Worm (Caenorhabditis elegans) whole organism, young adult: ENCODE data around the gene T27F7.12.

Experiments used
- B0035.1 ChIP-seq: sonication (generic microtip); optimal IDR thresholded peaks from 2 replicates; lab custom pipeline; 2016; ENCODE audit warnings: missing genetic modification characterization, mild to moderate bottlenecking, missing compliant biosample characterization, missing genotype, missing genetic modification reagents
- C06A6.2 ChIP-seq: fragments of 200-800 bp; sonication (Bioruptor generic); conservative IDR thresholded peaks from 2 replicates; pipeline ENCODE4 v1.3.6; 2022; ENCODE audit warnings: missing genetic modification characterization, missing compliant biosample characterization
- C17E4.6 ChIP-seq: fragments of 200-800 bp; sonication (Bioruptor generic); IDR thresholded peaks from 2 replicates; pipeline ENCODE4 v1.3.6; 2022; ENCODE audit warnings: missing genetic modification reagents, missing genetic modification characterization, missing compliant biosample characterization
- D2030.7 ChIP-seq: fragments of 200-800 bp; sonication (Bioruptor generic); IDR thresholded peaks from 2 replicates; pipeline ENCODE4 v1.3.6; 2022; ENCODE audit warnings: missing genetic modification reagents, missing genetic modification characterization, missing compliant biosample characterization
- F22D6.2 ChIP-seq: sonication (generic microtip); optimal IDR thresholded peaks from 2 replicates; lab custom pipeline; 2016; ENCODE audit warnings: mild to moderate bottlenecking, missing genetic modification characterization, missing compliant biosample characterization
- F33H1.4 ChIP-seq: fragments of 200-800 bp; sonication (Bioruptor generic); IDR thresholded peaks from 2 replicates; pipeline ENCODE4 v1.3.6; 2022; ENCODE audit warnings: missing genetic modification reagents, missing genetic modification characterization, missing compliant biosample characterization
- F55B11.4 ChIP-seq: sonication (generic microtip); optimal IDR thresholded peaks from 2 replicates; lab custom pipeline; 2016; ENCODE audit warnings: missing compliant biosample characterization, missing genetic modification characterization, borderline replicate concordance; ENCODE audit not compliant: insufficient read depth
- K12H6.12 ChIP-seq: fragments of 200-800 bp; sonication (Bioruptor generic); optimal IDR thresholded peaks from 2 replicates; lab custom pipeline; 2018; ENCODE audit warnings: mild to moderate bottlenecking, missing genetic modification characterization, missing compliant biosample characterization
- Y53F4B.3 ChIP-seq: fragments of 200-800 bp; sonication (Bioruptor generic); IDR thresholded peaks from 2 replicates; pipeline ENCODE4 v1.3.6; 2022; ENCODE audit warnings: missing genetic modification reagents, missing genetic modification characterization, missing compliant biosample characterization
- Y95B8A.8 ChIP-seq: fragments of 200-800 bp; sonication (Bioruptor generic); IDR thresholded peaks from 2 replicates; pipeline ENCODE4 v1.3.6; 2022; ENCODE audit warnings: missing genetic modification reagents, missing genetic modification characterization, missing compliant biosample characterization
- ZK185.1 ChIP-seq: sonication (generic microtip); optimal IDR thresholded peaks from 2 replicates; lab custom pipeline; 2016; ENCODE audit warnings: mild to moderate bottlenecking, missing genetic modification characterization, missing compliant biosample characterization; ENCODE audit not compliant: poor library complexity, severe bottlenecking
- ama-1 ChIP-seq, 3 experiments: fragments of 150-350 bp in 1 of 3; sonication (generic microtip) in 2 of 3; optimal IDR thresholded peaks; 2 replicates each; lab custom pipeline; 2014 to 2018; ENCODE audit warnings: missing biosample characterization in 2 of 3, missing genetic modification characterization in 2 of 3, missing genetic modification reagents in 2 of 3
- athp-1 ChIP-seq: sonication (generic microtip); optimal IDR thresholded peaks from 2 replicates; lab custom pipeline; 2017; ENCODE audit warnings: mild to moderate bottlenecking, missing genetic modification characterization, missing compliant biosample characterization
- attf-3 ChIP-seq: fragments of 200-800 bp; sonication (Bioruptor generic); conservative IDR thresholded peaks from 2 replicates; pipeline ENCODE4 v1.3.6; 2022; ENCODE audit warnings: missing genetic modification reagents, missing genetic modification characterization, missing compliant biosample characterization
- attf-5 ChIP-seq: fragments of 200-800 bp; sonication (Bioruptor generic); optimal IDR thresholded peaks from 2 replicates; lab custom pipeline; 2018; ENCODE audit warnings: mild to moderate bottlenecking, missing genetic modification characterization, missing compliant biosample characterization
- ccch-3 ChIP-seq: fragments of 200-800 bp; sonication (Bioruptor generic); optimal IDR thresholded peaks from 2 replicates; lab custom pipeline; 2018; ENCODE audit warnings: mild to moderate bottlenecking, missing genetic modification characterization, missing compliant biosample characterization
- cebp-1 ChIP-seq, 2 experiments: fragments of 200-800 bp in 1 of 2; sonication (Bioruptor generic) in 1 of 2; sonication (generic microtip) in 1 of 2; IDR thresholded peaks in 1 of 2; optimal IDR thresholded peaks in 1 of 2; 2 replicates each; pipeline versions ENCODE4 v1.3.6 to Lab custom; 2017 to 2022; ENCODE audit warnings: missing compliant biosample characterization in 2 of 2, missing genetic modification characterization in 2 of 2, mild to moderate bottlenecking in 1 of 2, missing genetic modification reagents in 1 of 2, moderate library complexity in 1 of 2
- ceh-27 ChIP-seq: fragments of 200-800 bp; sonication (Bioruptor generic); optimal IDR thresholded peaks from 2 replicates; lab custom pipeline; 2018; ENCODE audit warnings: mild to moderate bottlenecking, missing genetic modification characterization, moderate library complexity, missing compliant biosample characterization
- ceh-91 ChIP-seq: fragments of 200-800 bp; sonication (Bioruptor generic); IDR thresholded peaks from 2 replicates; pipeline ENCODE4 v1.3.6; 2022; ENCODE audit warnings: missing genetic modification reagents, missing genetic modification characterization, missing compliant biosample characterization
- die-1 ChIP-seq: sonication (generic microtip); optimal IDR thresholded peaks from 2 replicates; lab custom pipeline; 2016; ENCODE audit warnings: missing genotype, mild to moderate bottlenecking, missing genetic modification characterization, missing compliant biosample characterization
- dpl-1 ChIP-seq: fragments of 150-350 bp; optimal IDR thresholded peaks from 2 replicates; lab custom pipeline; 2014; ENCODE audit warnings: missing biosample characterization, missing genetic modification reagents, missing genetic modification characterization
- egrh-3 ChIP-seq: fragments of 200-800 bp; sonication (Bioruptor generic); IDR thresholded peaks from 2 replicates; pipeline ENCODE4 v1.3.6; 2022; ENCODE audit warnings: missing genetic modification reagents, missing genetic modification characterization, missing compliant biosample characterization
- ets-4 ChIP-seq: fragments of 200-800 bp; sonication (Bioruptor generic); optimal IDR thresholded peaks from 2 replicates; lab custom pipeline; 2018; ENCODE audit warnings: mild to moderate bottlenecking, missing genetic modification characterization, missing compliant biosample characterization
- him-1 ChIP-seq: sonication (generic microtip); optimal IDR thresholded peaks from 2 replicates; lab custom pipeline; 2016; ENCODE audit warnings: missing genotype, missing genetic modification reagents, missing genetic modification characterization, missing compliant biosample characterization
- lin-35 ChIP-seq, 3 experiments: fragments of 150-350 bp in 2 of 3; sonication (generic microtip) in 1 of 3; optimal IDR thresholded peaks; 2 replicates each; lab custom pipeline; 2014 to 2018; ENCODE audit warnings: missing biosample characterization in 3 of 3, missing genetic modification characterization in 3 of 3, missing genetic modification reagents in 3 of 3
- lin-40 ChIP-seq: sonication (generic microtip); optimal IDR thresholded peaks from 2 replicates; lab custom pipeline; 2016; ENCODE audit warnings: missing genetic modification characterization, mild to moderate bottlenecking, missing compliant biosample characterization, missing genotype, missing genetic modification reagents
- lsl-1 ChIP-seq: fragments of 200-800 bp; sonication (Bioruptor generic); optimal IDR thresholded peaks from 2 replicates; lab custom pipeline; 2018; ENCODE audit warnings: mild to moderate bottlenecking, missing genetic modification characterization, moderate library complexity, missing compliant biosample characterization
- lsy-27 ChIP-seq: sonication (generic microtip); optimal IDR thresholded peaks from 2 replicates; lab custom pipeline; 2017; ENCODE audit warnings: missing genetic modification characterization, mild to moderate bottlenecking, missing compliant biosample characterization, antibody characterized with exemption, missing genotype, borderline replicate concordance; ENCODE audit not compliant: insufficient read depth
- madf-6 ChIP-seq: fragments of 200-800 bp; sonication (Bioruptor generic); IDR thresholded peaks from 2 replicates; pipeline ENCODE4 v1.3.6; 2022; ENCODE audit warnings: missing genetic modification reagents, missing genetic modification characterization, missing compliant biosample characterization
- mcd-1 ChIP-seq: fragments of 200-800 bp; sonication (Bioruptor generic); IDR thresholded peaks from 2 replicates; pipeline ENCODE4 v1.3.6; 2022; ENCODE audit warnings: missing genetic modification reagents, missing genetic modification characterization, missing compliant biosample characterization
- mel-28 ChIP-seq: sonication (generic microtip); optimal IDR thresholded peaks from 2 replicates; lab custom pipeline; 2016; ENCODE audit warnings: borderline replicate concordance, mild to moderate bottlenecking, missing genetic modification characterization, missing compliant biosample characterization
- nhr-120 ChIP-seq: fragments of 200-800 bp; sonication (Bioruptor generic); IDR thresholded peaks from 2 replicates; pipeline ENCODE4 v1.3.6; 2022; ENCODE audit warnings: missing genetic modification characterization, missing compliant biosample characterization
- nhr-27 ChIP-seq: fragments of 200-800 bp; sonication (Bioruptor generic); optimal IDR thresholded peaks from 2 replicates; lab custom pipeline; 2018; ENCODE audit warnings: mild to moderate bottlenecking, missing genetic modification characterization, moderate library complexity, missing compliant biosample characterization
- nhr-80 ChIP-seq: sonication (generic microtip); optimal IDR thresholded peaks from 2 replicates; lab custom pipeline; 2016; ENCODE audit warnings: missing genetic modification characterization, missing compliant biosample characterization
- nhr-90 ChIP-seq: sonication (generic microtip); optimal IDR thresholded peaks from 2 replicates; lab custom pipeline; 2016; ENCODE audit warnings: missing genotype, mild to moderate bottlenecking, missing genetic modification characterization, missing compliant biosample characterization
- rpc-1 ChIP-seq, 2 experiments: fragments of 150-350 bp in 1 of 2; sonication (generic microtip) in 1 of 2; optimal IDR thresholded peaks; 2 replicates each; lab custom pipeline; 2014 to 2018; ENCODE audit warnings: missing biosample characterization in 1 of 2, missing genetic modification characterization in 1 of 2, missing genetic modification reagents in 1 of 2, missing genotype in 1 of 2
- sdz-38 ChIP-seq: sonication (generic microtip); optimal IDR thresholded peaks from 2 replicates; lab custom pipeline; 2016; ENCODE audit warnings: missing genotype, missing genetic modification characterization, missing compliant biosample characterization
- snpc-1.3 ChIP-seq: sonication (generic microtip); optimal IDR thresholded peaks from 2 replicates; lab custom pipeline; 2017; ENCODE audit warnings: missing genetic modification characterization, mild to moderate bottlenecking, missing compliant biosample characterization, antibody characterized with exemption, moderate library complexity, missing genotype, missing genetic modification reagents; ENCODE audit not compliant: insufficient read depth
- snpc-3.4 ChIP-seq: sonication (generic microtip); optimal IDR thresholded peaks from 2 replicates; lab custom pipeline; 2017; ENCODE audit warnings: missing genetic modification characterization, mild to moderate bottlenecking, missing compliant biosample characterization, antibody characterized with exemption, moderate library complexity, missing genotype, missing genetic modification reagents
- snpc-4 ChIP-seq, 5 experiments: fragments of 150-350 bp in 1 of 5; sonication (generic microtip) in 4 of 5; optimal IDR thresholded peaks; 2 replicates each; lab custom pipeline; 2014 to 2018; ENCODE audit warnings: missing genetic modification characterization in 5 of 5, missing biosample characterization in 3 of 5, antibody characterized with exemption in 2 of 5, mild to moderate bottlenecking in 2 of 5, missing compliant biosample characterization in 2 of 5, missing genotype in 2 of 5, moderate library complexity in 2 of 5, missing genetic modification reagents in 1 of 5
- somi-1 ChIP-seq: fragments of 200-800 bp; sonication (Bioruptor generic); optimal IDR thresholded peaks from 2 replicates; lab custom pipeline; 2018; ENCODE audit warnings: mild to moderate bottlenecking, missing genetic modification characterization, missing compliant biosample characterization
- sptf-2 ChIP-seq: fragments of 200-800 bp; sonication (Bioruptor generic); optimal IDR thresholded peaks from 2 replicates; lab custom pipeline; 2018; ENCODE audit warnings: mild to moderate bottlenecking, missing genetic modification characterization, missing compliant biosample characterization
- unc-62 ChIP-seq: fragments of 150-350 bp; optimal IDR thresholded peaks from 2 replicates; lab custom pipeline; 2014; ENCODE audit warnings: missing biosample characterization, missing genetic modification reagents, missing genetic modification characterization
- ztf-3 ChIP-seq: fragments of 200-800 bp; sonication (Bioruptor generic); optimal IDR thresholded peaks from 2 replicates; lab custom pipeline; 2018; ENCODE audit warnings: mild to moderate bottlenecking, missing genetic modification characterization, missing compliant biosample characterization

T27F7.12 gene

ce11 chrII:4998657-4999056 lies 8.8 kb downstream of the T27F7.12 start, which contains the start of gene F59A6.11:
F59A6.11 (minus strand) TSS chrII:4998757.
- no peak for TF ChIP-seq F33H1.4
- no peak for TF ChIP-seq Y95B8A.8 (GFP tag; lab: Robert Waterston, UW)
- TF ChIP-seq die-1: no peak
- TF ChIP-seq lin-40 (tag; lab: Kevin White, UChicago): no peak
- no peak for TF ChIP-seq mel-28
- TF ChIP-seq egrh-3 (GFP tag; lab: Robert Waterston, UW): no peak

ce11 chrII:4999122-4999521 lies 9.2 kb downstream of the T27F7.12 start, which contains the start of gene citk-2:
citk-2 (plus strand) TSS chrII:4999520.
- TF ChIP-seq lsl-1: peak; percentile 30
- peak; percentile 95 for TF ChIP-seq dpl-1 (GFP tag; lab: Kevin White, UChicago)
- peak; percentile 19 for TF ChIP-seq attf-5
- no peak for TF ChIP-seq somi-1 (GFP tag; lab: Kevin White, UChicago)
- TF ChIP-seq C17E4.6 (GFP tag; lab: Robert Waterston, UW): no peak
- TF ChIP-seq snpc-3.4 (tag; lab: Kevin White, UChicago): peak; percentile 55
- peak; percentile 79 for TF ChIP-seq mcd-1 (GFP tag; lab: Robert Waterston, UW)
- peak; percentile 53 for TF ChIP-seq ZK185.1 (tag; lab: Kevin White, UChicago)
- no peak for TF ChIP-seq nhr-27 (tag; lab: Kevin White, UChicago)
- peak; percentile 30; the same call in 1 of the 2 replicates for TF ChIP-seq attf-3 (GFP tag; lab: Robert Waterston, UW)
- 0 out of 2 replicates have a peak, but pooled peaks have one; percentile 37 for TF ChIP-seq ceh-91 (GFP tag; lab: Robert Waterston, UW)
- TF ChIP-seq K12H6.12 (tag; lab: Kevin White, UChicago): no peak
- TF ChIP-seq ceh-27 (GFP tag; lab: Kevin White, UChicago): peak; percentile 72
- TF ChIP-seq nhr-90 (tag; lab: Kevin White, UChicago): no peak
- no peak for TF ChIP-seq D2030.7 (GFP tag; lab: Robert Waterston, UW)
- TF ChIP-seq snpc-1.3: no peak
- TF ChIP-seq nhr-80 (tag; lab: Kevin White, UChicago): no peak
- TF ChIP-seq lin-35 (GFP tag; optimal IDR thresholded peaks at IDR 0.05; lab: Kevin White, UChicago): peak; percentile 52 to 98 (median 71)
- no peak for TF ChIP-seq athp-1
- TF ChIP-seq ets-4 (GFP tag; lab: Kevin White, UChicago): no peak
- peak; percentile 58 for TF ChIP-seq madf-6 (GFP tag; lab: Robert Waterston, UW)
- no peak for TF ChIP-seq B0035.1 (tag; lab: Kevin White, UChicago)
- no peak for TF ChIP-seq sdz-38 (tag; lab: Kevin White, UChicago)
- TF ChIP-seq ccch-3 (GFP tag; lab: Kevin White, UChicago): no peak
- no peak for TF ChIP-seq ama-1 (optimal IDR thresholded peaks at IDR 0.05; lab: Kevin White, UChicago)
- TF ChIP-seq ama-1 (GFP tag; optimal IDR thresholded peaks at IDR 0.05; lab: Kevin White, UChicago): no peak
- no peak for TF ChIP-seq rpc-1 (optimal IDR thresholded peaks at IDR 0.05; lab: Kevin White, UChicago)
- no peak for TF ChIP-seq rpc-1 (tag; optimal IDR thresholded peaks at IDR 0.05; lab: Kevin White, UChicago)
- no peak for TF ChIP-seq nhr-120 (GFP tag; lab: Robert Waterston, UW)
- 0 out of 2 replicates have a peak, but pooled peaks have one; percentile 50 for TF ChIP-seq C06A6.2 (GFP tag; lab: Robert Waterston, UW)
- TF ChIP-seq F22D6.2 (tag; lab: Kevin White, UChicago): no peak
- no peak for TF ChIP-seq Y95B8A.8 (GFP tag; lab: Robert Waterston, UW)
- no peak for TF ChIP-seq unc-62 (GFP tag; lab: Kevin White, UChicago)
- TF ChIP-seq him-1 (tag; lab: Kevin White, UChicago): no peak
- TF ChIP-seq Y53F4B.3: no peak
- no peak for TF ChIP-seq sptf-2
- no peak for TF ChIP-seq cebp-1 (GFP tag; IDR thresholded peaks at IDR 0.05; lab: Robert Waterston, UW)
- TF ChIP-seq cebp-1 (tag; optimal IDR thresholded peaks at IDR 0.05; lab: Kevin White, UChicago): no peak
- no peak for TF ChIP-seq ztf-3
- no peak for TF ChIP-seq F55B11.4 (tag; lab: Kevin White, UChicago)
- TF ChIP-seq lsy-27 (tag; lab: Kevin White, UChicago): no peak
- TF ChIP-seq snpc-4 (GFP tag; optimal IDR thresholded peaks at IDR 0.05; lab: Kevin White, UChicago): no peak
- peak in 1 of 4 experiments; percentile 46 for TF ChIP-seq snpc-4 (tag; optimal IDR thresholded peaks at IDR 0.05; lab: Kevin White, UChicago)
